Worm (Caenorhabditis elegans) whole organism, late embryonic: ENCODE data around the gene K08E4.7.
A peak's percentile ranks its signal among the peaks of the same experiment; 100 is the strongest.

Source experiments
- K02D7.2 ChIP-seq: sonication (generic microtip); optimal IDR thresholded peaks from 2 replicates; lab custom pipeline; 2017; ENCODE audit warnings: mild to moderate bottlenecking, missing genetic modification characterization, missing compliant biosample characterization
- ahr-1 ChIP-seq: sonication (generic microtip); optimal IDR thresholded peaks from 2 replicates; lab custom pipeline; 2016; ENCODE audit warnings: missing genetic modification characterization, missing compliant biosample characterization
- ceh-14 ChIP-seq: sonication (generic microtip); optimal IDR thresholded peaks from 2 replicates; lab custom pipeline; 2016; ENCODE audit warnings: missing genotype, missing genetic modification characterization, missing compliant biosample characterization
- ceh-18 ChIP-seq: sonication (generic microtip); optimal IDR thresholded peaks from 2 replicates; lab custom pipeline; 2016; ENCODE audit warnings: missing genetic modification characterization, missing compliant biosample characterization
- ceh-19 ChIP-seq: fragments of 200-800 bp; sonication (Bioruptor generic); optimal IDR thresholded peaks from 2 replicates; lab custom pipeline; 2018; ENCODE audit warnings: mild to moderate bottlenecking, missing genetic modification characterization, missing compliant biosample characterization
- ceh-2 ChIP-seq: sonication (generic microtip); optimal IDR thresholded peaks from 2 replicates; lab custom pipeline; 2016; ENCODE audit warnings: missing genotype, missing genetic modification characterization, missing compliant biosample characterization
- ceh-22 ChIP-seq: sonication (generic microtip); optimal IDR thresholded peaks from 2 replicates; lab custom pipeline; 2017; ENCODE audit warnings: missing biosample characterization, missing genetic modification characterization
- ceh-24 ChIP-seq: sonication (generic microtip); optimal IDR thresholded peaks from 2 replicates; lab custom pipeline; 2016; ENCODE audit warnings: mild to moderate bottlenecking, missing genetic modification characterization, missing compliant biosample characterization
- ceh-30 ChIP-seq: fragments of 150-350 bp; optimal IDR thresholded peaks from 2 replicates; lab custom pipeline; 2014; ENCODE audit warnings: missing biosample characterization, missing genetic modification characterization
- ceh-34 ChIP-seq: sonication (generic microtip); optimal IDR thresholded peaks from 2 replicates; lab custom pipeline; 2016; ENCODE audit warnings: mild to moderate bottlenecking, missing genetic modification characterization, missing compliant biosample characterization
- ceh-48 ChIP-seq: sonication (generic microtip); optimal IDR thresholded peaks from 2 replicates; lab custom pipeline; 2016; ENCODE audit warnings: missing genetic modification characterization, inconsistent platforms, missing compliant biosample characterization
- dmd-4 ChIP-seq: sonication (generic microtip); optimal IDR thresholded peaks from 2 replicates; lab custom pipeline; 2016; ENCODE audit warnings: borderline replicate concordance, missing genetic modification characterization, missing compliant biosample characterization
- elt-4 ChIP-seq: sonication (generic microtip); optimal IDR thresholded peaks from 2 replicates; lab custom pipeline; 2016; ENCODE audit warnings: missing genetic modification characterization, missing compliant biosample characterization
- ets-4 ChIP-seq: sonication (generic microtip); optimal IDR thresholded peaks from 2 replicates; lab custom pipeline; 2016; ENCODE audit warnings: missing genetic modification characterization, missing compliant biosample characterization
- eyg-1 ChIP-seq: sonication (generic microtip); optimal IDR thresholded peaks from 2 replicates; lab custom pipeline; 2016; ENCODE audit warnings: missing genotype, missing genetic modification characterization, missing compliant biosample characterization
- fkh-6 ChIP-seq: sonication (generic microtip); optimal IDR thresholded peaks from 2 replicates; lab custom pipeline; 2016; ENCODE audit warnings: missing genetic modification characterization, missing compliant biosample characterization
- gmeb-2 ChIP-seq: sonication (generic microtip); optimal IDR thresholded peaks from 2 replicates; lab custom pipeline; 2016; ENCODE audit warnings: missing genetic modification characterization, inconsistent platforms, missing compliant biosample characterization
- hlh-15 ChIP-seq: sonication (generic microtip); optimal IDR thresholded peaks from 2 replicates; lab custom pipeline; 2016; ENCODE audit warnings: missing genetic modification characterization, missing compliant biosample characterization
- madf-2 ChIP-seq: sonication (generic microtip); optimal IDR thresholded peaks from 2 replicates; lab custom pipeline; 2017; ENCODE audit warnings: missing genetic modification characterization, missing compliant biosample characterization
- odd-2 ChIP-seq: sonication (generic microtip); optimal IDR thresholded peaks from 2 replicates; lab custom pipeline; 2017; ENCODE audit warnings: antibody characterized with exemption, mild to moderate bottlenecking, missing genetic modification characterization, missing compliant biosample characterization
- pag-3 ChIP-seq: sonication (generic microtip); optimal IDR thresholded peaks from 2 replicates; lab custom pipeline; 2016; ENCODE audit warnings: missing compliant biosample characterization, missing genetic modification characterization, borderline replicate concordance
- pax-1 ChIP-seq: fragments of 150-350 bp; optimal IDR thresholded peaks from 2 replicates; lab custom pipeline; 2014; ENCODE audit warnings: missing biosample characterization, missing genetic modification characterization
- pqm-1 ChIP-seq: sonication (generic microtip); optimal IDR thresholded peaks from 2 replicates; lab custom pipeline; 2016; ENCODE audit warnings: missing genetic modification characterization, missing compliant biosample characterization
- pros-1 ChIP-seq: fragments of 150-350 bp; optimal IDR thresholded peaks from 2 replicates; lab custom pipeline; 2014; ENCODE audit warnings: missing biosample characterization, missing genetic modification reagents, missing genetic modification characterization
- rnt-1 ChIP-seq: sonication (generic microtip); optimal IDR thresholded peaks from 2 replicates; lab custom pipeline; 2016; ENCODE audit warnings: missing genetic modification characterization, missing compliant biosample characterization
- sdc-2 ChIP-seq: sonication (generic microtip); optimal IDR thresholded peaks from 2 replicates; lab custom pipeline; 2016; ENCODE audit warnings: missing genotype, missing genetic modification characterization, missing compliant biosample characterization
- sox-4 ChIP-seq: sonication (generic microtip); optimal IDR thresholded peaks from 2 replicates; lab custom pipeline; 2017; ENCODE audit warnings: mild to moderate bottlenecking, missing genetic modification characterization, inconsistent platforms, missing compliant biosample characterization
- ttx-3 ChIP-seq: sonication (generic microtip); optimal IDR thresholded peaks from 2 replicates; lab custom pipeline; 2016; ENCODE audit warnings: missing genetic modification reagents, missing genetic modification characterization, missing compliant biosample characterization
- unc-3 ChIP-seq, 2 experiments: fragments of 200-800 bp in 1 of 2; sonication (Bioruptor generic) in 1 of 2; sonication (generic microtip) in 1 of 2; conservative IDR thresholded peaks in 1 of 2; optimal IDR thresholded peaks in 1 of 2; 2 replicates each; pipeline versions ENCODE4 v1.3.6 to Lab custom; 2016 to 2022; ENCODE audit warnings: missing compliant biosample characterization in 2 of 2, missing genetic modification characterization in 2 of 2, missing genetic modification reagents in 1 of 2
- unc-42 ChIP-seq: sonication (generic microtip); optimal IDR thresholded peaks from 2 replicates; lab custom pipeline; 2016; ENCODE audit warnings: missing genotype, missing genetic modification characterization, missing compliant biosample characterization
- unc-55 ChIP-seq: sonication (generic microtip); optimal IDR thresholded peaks from 2 replicates; lab custom pipeline; 2017; ENCODE audit warnings: missing biosample characterization, missing genetic modification reagents, missing genetic modification characterization
- zip-5 ChIP-seq: sonication (generic microtip); optimal IDR thresholded peaks from 2 replicates; lab custom pipeline; 2016; ENCODE audit warnings: missing genetic modification characterization, missing compliant biosample characterization
- ztf-16 ChIP-seq: sonication (generic microtip); optimal IDR thresholded peaks from 2 replicates; lab custom pipeline; 2017; ENCODE audit warnings: missing genetic modification characterization, missing compliant biosample characterization

K08E4.7 gene

DNA sequence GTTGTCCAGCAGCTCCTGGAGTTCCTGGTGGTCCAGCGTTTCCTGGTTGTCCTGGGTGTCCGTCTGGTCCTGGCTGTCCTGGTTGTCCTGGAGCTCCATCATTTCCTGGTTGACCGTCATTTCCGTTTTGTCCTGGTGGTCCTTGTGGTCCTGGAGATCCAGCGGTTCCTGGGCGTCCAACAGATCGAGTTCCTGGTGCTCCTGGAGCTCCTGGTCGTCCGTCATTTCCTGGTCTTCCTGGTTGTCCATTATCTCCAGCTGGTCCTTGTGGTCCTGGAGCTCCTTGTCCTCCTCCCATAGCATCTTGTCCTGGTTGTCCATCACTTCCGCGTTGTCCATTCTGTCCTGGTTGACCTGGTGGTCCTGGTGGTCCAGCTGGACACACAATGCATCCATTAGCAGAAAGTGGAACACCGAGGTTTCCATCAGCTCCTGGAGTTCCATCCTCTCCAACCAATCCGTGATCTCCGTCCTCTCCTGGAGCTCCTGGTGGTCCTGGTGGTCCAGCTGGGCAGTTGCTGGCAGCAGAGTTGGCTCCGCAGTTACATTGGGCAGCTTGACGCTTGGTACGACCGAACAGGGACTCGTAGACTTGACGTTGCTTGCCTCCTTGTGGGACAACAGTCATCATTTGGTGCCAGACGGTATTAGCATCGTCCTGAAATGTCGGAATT, 33.5 kb downstream of the K08E4.7 start:
- peak; percentile 38 for TF ChIP-seq elt-4 (tag; lab: Kevin White, UChicago)
- TF ChIP-seq zip-5 = no peak

ce11 chrIV:12109743-12110142, 34.1 kb downstream of the K08E4.7 start:
- TF ChIP-seq ttx-3 (tag; lab: Kevin White, UChicago) (no peak), dmd-4 (tag; lab: Kevin White, UChicago) (no peak), ceh-34 (no peak), unc-42 (tag; lab: Kevin White, UChicago) (no peak), pag-3 (no peak), ahr-1 (tag; lab: Kevin White, UChicago) (no peak), eyg-1 (tag; lab: Kevin White, UChicago) (no peak), unc-3 (GFP tag; conservative IDR thresholded peaks at IDR 0.05; lab: Robert Waterston, UW) (no peak), unc-3 (tag; optimal IDR thresholded peaks at IDR 0.05; lab: Kevin White, UChicago) (no peak), ceh-2 (no peak), madf-2 (tag; lab: Kevin White, UChicago) (no peak), K02D7.2 (tag; lab: Kevin White, UChicago) (no peak), ceh-48 (no peak), ceh-19 (GFP tag; lab: Kevin White, UChicago) (no peak), pax-1 (tag; lab: Kevin White, UChicago) (no peak), rnt-1 (tag; lab: Kevin White, UChicago) (no peak), fkh-6 (tag; lab: Kevin White, UChicago) (no peak), sox-4 (tag; lab: Kevin White, UChicago) (no peak), pqm-1 (tag; lab: Kevin White, UChicago) (no peak), odd-2 (tag; lab: Kevin White, UChicago) (no peak)

DNA sequence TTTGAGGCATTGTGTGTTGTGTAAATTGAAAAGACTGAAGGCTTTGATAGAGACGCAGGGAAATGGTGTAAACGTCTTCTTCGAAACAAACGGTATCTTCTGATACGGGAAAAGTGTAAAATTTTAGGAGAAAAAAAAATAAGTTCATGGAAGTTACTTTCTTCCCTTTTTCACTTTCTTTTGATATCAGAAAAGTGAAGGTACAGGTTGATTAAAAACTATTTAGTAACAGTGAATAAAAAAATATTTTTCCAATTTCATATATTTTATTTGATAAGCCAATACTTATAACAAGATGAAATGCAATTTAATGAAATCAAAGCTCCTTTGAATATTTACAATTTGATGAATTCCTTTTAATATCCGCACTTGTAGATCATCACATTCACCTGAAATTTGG, 34.7 kb downstream of the K08E4.7 start, which contains the start of gene col-129:
TSS of gene col-129 (minus strand) at position 101 of the 400 bp plus-strand sequence.
- TF ChIP-seq ztf-16 (tag; lab: Kevin White, UChicago) = no peak
- no peak for TF ChIP-seq elt-4 (tag; lab: Kevin White, UChicago)
- no peak for TF ChIP-seq ceh-14 (tag; lab: Kevin White, UChicago)
- no peak for TF ChIP-seq hlh-15
- no peak for TF ChIP-seq gmeb-2 (tag; lab: Kevin White, UChicago)
- TF ChIP-seq pros-1 (tag; lab: Kevin White, UChicago) = no peak
- TF ChIP-seq ceh-24 (tag; lab: Kevin White, UChicago) = no peak
- TF ChIP-seq ceh-30 (tag; lab: Kevin White, UChicago) = no peak
- TF ChIP-seq ceh-22 (tag; lab: Kevin White, UChicago) = no peak
- no peak for TF ChIP-seq sdc-2 (tag; lab: Kevin White, UChicago)
- TF ChIP-seq dmd-4 (tag; lab: Kevin White, UChicago) = no peak
- no peak for TF ChIP-seq ets-4 (tag; lab: Kevin White, UChicago)
- no peak for TF ChIP-seq madf-2 (tag; lab: Kevin White, UChicago)
- no peak for TF ChIP-seq pax-1 (tag; lab: Kevin White, UChicago)

DNA sequence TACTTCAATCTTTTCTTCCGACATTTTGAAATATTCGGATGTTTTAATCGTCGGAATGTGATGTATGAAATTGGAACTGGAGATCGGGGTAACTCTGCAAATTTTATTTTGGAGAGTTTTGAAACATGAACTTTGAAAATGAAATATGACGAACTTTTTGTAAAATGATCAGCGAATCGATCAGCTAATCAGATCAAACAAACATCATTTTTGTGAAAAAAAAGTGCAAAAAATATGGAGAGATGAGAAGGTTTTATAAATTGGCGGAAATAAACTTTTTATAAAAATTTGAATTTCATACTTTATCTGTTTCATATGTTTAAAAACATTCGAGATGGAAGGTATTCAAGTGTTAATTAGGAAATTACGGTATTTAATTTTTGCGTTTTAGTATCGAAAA, 35.9 kb downstream of the K08E4.7 start, which contains the start of gene dlc-2:
TSS of gene dlc-2 (minus strand) at position 101 of the 400 bp plus-strand sequence.
- no peak for TF ChIP-seq gmeb-2 (tag; lab: Kevin White, UChicago)
- no peak for TF ChIP-seq ttx-3 (tag; lab: Kevin White, UChicago)
- TF ChIP-seq, all 69 proteins: peak for 0

DNA sequence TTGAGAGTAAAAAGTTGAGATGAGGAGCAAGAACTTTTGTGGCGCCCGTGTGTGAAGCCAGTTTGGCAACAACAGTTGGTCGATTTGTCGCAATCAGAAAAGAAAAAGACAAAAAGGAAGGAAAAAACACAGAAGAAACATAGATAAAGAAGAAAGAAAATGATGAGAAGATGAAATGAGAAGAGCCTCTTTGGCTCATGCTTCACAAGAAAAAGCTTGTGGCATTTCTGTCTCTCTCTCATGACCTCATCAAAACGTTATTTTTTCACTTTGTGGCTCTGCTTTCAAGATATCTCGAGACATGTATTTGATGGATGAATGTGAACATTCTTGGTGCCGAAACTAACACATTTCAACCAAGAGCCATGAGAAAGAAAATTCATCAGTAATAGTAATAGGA, 37.5 kb downstream of the K08E4.7 start:
- TF ChIP-seq ceh-18 (tag; lab: Kevin White, UChicago) (peak; percentile 62), unc-55 (GFP tag; lab: Kevin White, UChicago) (no peak)
